Worm (Caenorhabditis elegans) whole organism, early embryonic: Measurements from ENCODE around the gene srx-136.
A peak's percentile ranks its signal among the peaks of the same experiment; 100 is the strongest.

ENCODE experiments used
- B0310.2 ChIP-seq: sonication (generic microtip); optimal IDR thresholded peaks from 2 replicates; lab custom pipeline; 2016; ENCODE audit warnings: mild to moderate bottlenecking, missing genetic modification characterization, missing compliant biosample characterization
- F13C5.2 ChIP-seq: sonication (generic microtip); optimal IDR thresholded peaks from 2 replicates; lab custom pipeline; 2017; ENCODE audit warnings: mild to moderate bottlenecking, missing genetic modification characterization, inconsistent platforms, missing compliant biosample characterization
- aly-1 ChIP-seq: sonication (generic microtip); optimal IDR thresholded peaks from 2 replicates; lab custom pipeline; 2016; ENCODE audit warnings: missing genetic modification characterization, missing compliant biosample characterization
- ama-1 ChIP-seq: fragments of 150-350 bp; optimal IDR thresholded peaks from 2 replicates; lab custom pipeline; 2014
- ceh-13 ChIP-seq: fragments of 200-800 bp; sonication (Bioruptor generic); optimal IDR thresholded peaks from 2 replicates; lab custom pipeline; 2018; ENCODE audit warnings: mild to moderate bottlenecking, missing genetic modification characterization, missing compliant biosample characterization
- ceh-36 ChIP-seq: sonication (generic microtip); optimal IDR thresholded peaks from 2 replicates; lab custom pipeline; 2016; ENCODE audit warnings: missing genetic modification characterization, inconsistent platforms, missing compliant biosample characterization
- ets-7 ChIP-seq: sonication (generic microtip); optimal IDR thresholded peaks from 2 replicates; lab custom pipeline; 2016; ENCODE audit warnings: missing genotype, missing genetic modification characterization, missing compliant biosample characterization
- flt-1 ChIP-seq: fragments of 200-800 bp; sonication (Bioruptor generic); IDR thresholded peaks from 2 replicates; pipeline ENCODE4 v1.3.6; 2022; ENCODE audit warnings: missing genetic modification characterization, missing compliant biosample characterization
- hmbx-1 ChIP-seq: sonication (generic microtip); optimal IDR thresholded peaks from 2 replicates; lab custom pipeline; 2016; ENCODE audit warnings: mild to moderate bottlenecking, missing genetic modification characterization, missing compliant biosample characterization
- hmg-4 ChIP-seq: fragments of 200-800 bp; sonication (Bioruptor generic); optimal IDR thresholded peaks from 2 replicates; lab custom pipeline; 2018; ENCODE audit warnings: mild to moderate bottlenecking, missing genetic modification characterization, missing compliant biosample characterization
- hnd-1 ChIP-seq: sonication (generic microtip); optimal IDR thresholded peaks from 2 replicates; lab custom pipeline; 2016; ENCODE audit warnings: missing genetic modification characterization, missing compliant biosample characterization
- pes-1 ChIP-seq: fragments of 200-800 bp; sonication (Bioruptor generic); IDR thresholded peaks from 2 replicates; pipeline ENCODE4 v1.3.6; 2022; ENCODE audit warnings: missing genetic modification reagents, missing genetic modification characterization, missing compliant biosample characterization
- scrt-1 ChIP-seq: fragments of 200-800 bp; sonication (Bioruptor generic); IDR thresholded peaks from 2 replicates; pipeline ENCODE4 v1.3.6; 2022; ENCODE audit warnings: missing genetic modification characterization, missing compliant biosample characterization
- sea-1 ChIP-seq: fragments of 200-800 bp; sonication (Bioruptor generic); conservative IDR thresholded peaks from 2 replicates; pipeline ENCODE4 v1.3.6; 2022; ENCODE audit warnings: missing genetic modification characterization, missing compliant biosample characterization
- tbx-11 ChIP-seq: fragments of 200-800 bp; sonication (Bioruptor generic); IDR thresholded peaks from 2 replicates; pipeline ENCODE4 v1.3.6; 2022; ENCODE audit warnings: missing genetic modification characterization, missing compliant biosample characterization
- tbx-37 ChIP-seq: fragments of 200-800 bp; sonication (Bioruptor generic); conservative IDR thresholded peaks from 2 replicates; pipeline ENCODE4 v1.3.6; 2022; ENCODE audit warnings: missing genetic modification reagents, missing genetic modification characterization, missing compliant biosample characterization
- tra-4 ChIP-seq: sonication (generic microtip); optimal IDR thresholded peaks from 2 replicates; lab custom pipeline; 2017; ENCODE audit warnings: missing genetic modification characterization, missing compliant biosample characterization

srx-136 gene

ce11 chrV:13868886-13869285 lies 11.7 kb downstream of the srx-136 start:
- peak; percentile 30 for TF ChIP-seq hmbx-1
- peak; percentile 10 for TF ChIP-seq B0310.2 (tag; lab: Kevin White, UChicago)

- TF ChIP-seq F13C5.2 (tag; lab: Kevin White, UChicago) (no peak), aly-1 (tag; lab: Kevin White, UChicago) (no peak), tra-4 (tag; lab: Kevin White, UChicago) (no peak), ets-7 (no peak), hnd-1 (tag; lab: Kevin White, UChicago) (no peak), pes-1 (GFP tag; lab: Robert Waterston, UW) (no peak), ceh-13 (GFP tag; lab: Kevin White, UChicago) (no peak), tbx-37 (GFP tag; lab: Robert Waterston, UW) (no peak)
Measured at ce11 chrV:13869551-13869950, 12.3 kb downstream of the srx-136 start.

ce11 chrV:13872895-13873294 lies 15.7 kb downstream of the srx-136 start, which contains the start of gene cpt-5:
TSS of gene cpt-5 (plus strand) at chrV:13873195.
- TF ChIP-seq B0310.2 (tag; lab: Kevin White, UChicago), result no peak
- TF ChIP-seq hmg-4 (GFP tag; lab: Kevin White, UChicago), result no peak

ce11 chrV:13873323-13873722 lies 16.1 kb downstream of the srx-136 start:
- no peak for TF ChIP-seq sea-1 (GFP tag; lab: Robert Waterston, UW)
- TF ChIP-seq ceh-13 (GFP tag; lab: Kevin White, UChicago), result no peak
- no peak for TF ChIP-seq F13C5.2 (tag; lab: Kevin White, UChicago)
- TF ChIP-seq flt-1 (GFP tag; lab: Robert Waterston, UW), result no peak
- TF ChIP-seq B0310.2 (tag; lab: Kevin White, UChicago), result no peak
- no peak for TF ChIP-seq ama-1 (lab: Kevin White, UChicago)
- TF ChIP-seq ceh-36 (tag; lab: Kevin White, UChicago), result no peak
- no peak for TF ChIP-seq aly-1 (tag; lab: Kevin White, UChicago)
- TF ChIP-seq hnd-1 (tag; lab: Kevin White, UChicago), result no peak
- no peak for TF ChIP-seq tbx-11 (GFP tag; lab: Robert Waterston, UW)
- no peak for TF ChIP-seq ets-7
- TF ChIP-seq scrt-1, result no peak

ce11 chrV:13876529-13876928 lies 19.3 kb downstream of the srx-136 start, which contains the start of gene T22G5.1:
TSS of gene T22G5.1 (plus strand) at chrV:13876829.
- TF ChIP-seq flt-1 (GFP tag; lab: Robert Waterston, UW) (no peak), B0310.2 (tag; lab: Kevin White, UChicago) (no peak), pes-1 (GFP tag; lab: Robert Waterston, UW) (no peak)

- TF ChIP-seq flt-1 (GFP tag; lab: Robert Waterston, UW) (no peak), pes-1 (GFP tag; lab: Robert Waterston, UW) (no peak), ceh-13 (GFP tag; lab: Kevin White, UChicago) (no peak), ama-1 (lab: Kevin White, UChicago) (no peak), hmbx-1 (no peak), B0310.2 (tag; lab: Kevin White, UChicago) (no peak), sea-1 (GFP tag; lab: Robert Waterston, UW) (no peak), tbx-37 (GFP tag; lab: Robert Waterston, UW) (no peak), hmg-4 (GFP tag; lab: Kevin White, UChicago) (no peak), tra-4 (tag; lab: Kevin White, UChicago) (no peak), F13C5.2 (tag; lab: Kevin White, UChicago) (no peak), ets-7 (no peak), aly-1 (tag; lab: Kevin White, UChicago) (no peak), hnd-1 (tag; lab: Kevin White, UChicago) (no peak), scrt-1 (no peak), ceh-36 (tag; lab: Kevin White, UChicago) (no peak), tbx-11 (GFP tag; lab: Robert Waterston, UW) (no peak)
Measured at ce11 chrV:13878226-13878625, 21.0 kb downstream of the srx-136 start.

ce11 chrV:13879241-13879640 lies 22.0 kb downstream of the srx-136 start, which contains the start of gene lbp-7:
TSS of gene lbp-7 (plus strand) at chrV:13879552.
- no peak for TF ChIP-seq tbx-11 (GFP tag; lab: Robert Waterston, UW)
- TF ChIP-seq hnd-1 (tag; lab: Kevin White, UChicago), result no peak
- TF ChIP-seq pes-1 (GFP tag; lab: Robert Waterston, UW), result no peak
- TF ChIP-seq ama-1 (lab: Kevin White, UChicago), result no peak
- no peak for TF ChIP-seq aly-1 (tag; lab: Kevin White, UChicago)
- no peak for TF ChIP-seq scrt-1
- TF ChIP-seq ceh-13 (GFP tag; lab: Kevin White, UChicago), result no peak
- TF ChIP-seq ceh-36 (tag; lab: Kevin White, UChicago), result no peak

ce11 chrV:13880163-13880562 lies 22.9 kb downstream of the srx-136 start:
- no peak for TF ChIP-seq hmbx-1
- TF ChIP-seq aly-1 (tag; lab: Kevin White, UChicago), result no peak
- no peak for TF ChIP-seq tbx-37 (GFP tag; lab: Robert Waterston, UW)
- TF ChIP-seq flt-1 (GFP tag; lab: Robert Waterston, UW), result no peak
- no peak for TF ChIP-seq pes-1 (GFP tag; lab: Robert Waterston, UW)
- no peak for TF ChIP-seq ets-7
- TF ChIP-seq F13C5.2 (tag; lab: Kevin White, UChicago), result no peak
- TF ChIP-seq scrt-1, result no peak
- TF ChIP-seq hmg-4 (GFP tag; lab: Kevin White, UChicago), result no peak
- no peak for TF ChIP-seq ama-1 (lab: Kevin White, UChicago)
- TF ChIP-seq tbx-11 (GFP tag; lab: Robert Waterston, UW), result no peak
- TF ChIP-seq ceh-13 (GFP tag; lab: Kevin White, UChicago), result no peak
